Fruit fly (Drosophila melanogaster) whole organism, embryonic: ENCODE measurements around the gene CG8675.

Experiments
- Ada2b ChIP-seq: fragments of 200-800 bp; sonication (Bioruptor generic); IDR thresholded peaks from 2 replicates; pipeline ENCODE4 v1.3.6; 2022; ENCODE audit warnings: missing biosample characterization, missing genetic modification characterization
- Atf6 ChIP-seq: fragments of 200-800 bp; sonication (Bioruptor generic); IDR thresholded peaks from 2 replicates; pipeline ENCODE4 v1.3.6; 2022; ENCODE audit warnings: missing biosample characterization, missing genetic modification characterization
- BEAF-32 ChIP-seq: fragments of 200-800 bp; sonication (Bioruptor generic); optimal IDR thresholded peaks from 3 replicates; lab custom pipeline; 2017; ENCODE audit warnings: missing biosample characterization, missing genetic modification characterization, mild to moderate bottlenecking, moderate library complexity, missing genetic modification reagents
- Bdp1 ChIP-seq: fragments of 200-800 bp; sonication (Bioruptor generic); optimal IDR thresholded peaks from 3 replicates; lab custom pipeline; 2016; ENCODE audit warnings: missing biosample characterization, missing genetic modification characterization
- CG10462 ChIP-seq: fragments of 200-800 bp; sonication (Bioruptor generic); optimal IDR thresholded peaks from 2 replicates; lab custom pipeline; 2016; ENCODE audit warnings: missing biosample characterization, missing genetic modification characterization
- CG11093 ChIP-seq: fragments of 200-800 bp; sonication (Bioruptor generic); IDR thresholded peaks from 3 replicates; pipeline ENCODE4 v1.3.6; 2022; ENCODE audit warnings: missing biosample characterization, missing genetic modification characterization
- CG12659 ChIP-seq: fragments of 200-800 bp; sonication (Bioruptor generic); optimal IDR thresholded peaks from 3 replicates; lab custom pipeline; 2017; ENCODE audit warnings: mild to moderate bottlenecking, missing biosample characterization, missing genetic modification reagents, missing genetic modification characterization
- CG14667 ChIP-seq: fragments of 200-800 bp; sonication (Bioruptor generic); IDR thresholded peaks from 2 replicates; pipeline ENCODE4 v1.3.6; 2022; ENCODE audit warnings: missing biosample characterization, missing genetic modification characterization
- CG17328 ChIP-seq: fragments of 200-800 bp; sonication (Bioruptor generic); IDR thresholded peaks from 2 replicates; pipeline ENCODE4 v1.3.6; 2022; ENCODE audit warnings: missing biosample characterization, missing genetic modification characterization
- CG17359 ChIP-seq: fragments of 200-800 bp; sonication (Bioruptor generic); optimal IDR thresholded peaks from 3 replicates; lab custom pipeline; 2018; ENCODE audit warnings: missing biosample characterization, mild to moderate bottlenecking, missing genetic modification characterization, moderate library complexity
- CG18011 ChIP-seq: fragments of 200-800 bp; sonication (Bioruptor generic); optimal IDR thresholded peaks from 2 replicates; lab custom pipeline; 2017; ENCODE audit warnings: missing biosample characterization, missing genetic modification characterization, mild to moderate bottlenecking, moderate library complexity, missing genotype
- CG18764 ChIP-seq: fragments of 200-800 bp; sonication (Bioruptor generic); optimal IDR thresholded peaks from 3 replicates; lab custom pipeline; 2016; ENCODE audit warnings: missing biosample characterization, missing genetic modification characterization
- CG31441 ChIP-seq: fragments of 200-800 bp; sonication (Bioruptor generic); IDR thresholded peaks from 2 replicates; pipeline ENCODE4 v1.3.6; 2022; ENCODE audit warnings: missing biosample characterization, missing genetic modification characterization
- CG3281 ChIP-seq: fragments of 200-800 bp; sonication (Bioruptor generic); optimal IDR thresholded peaks from 3 replicates; lab custom pipeline; 2017; ENCODE audit warnings: missing biosample characterization, mild to moderate bottlenecking, missing genetic modification characterization
- CG34376 ChIP-seq: fragments of 200-800 bp; sonication (Bioruptor generic); optimal IDR thresholded peaks from 2 replicates; lab custom pipeline; 2018; ENCODE audit warnings: missing biosample characterization, mild to moderate bottlenecking, missing genetic modification characterization
- CG34422 ChIP-seq: fragments of 200-800 bp; sonication (Bioruptor generic); IDR thresholded peaks from 3 replicates; pipeline ENCODE4 v1.3.6; 2022; ENCODE audit warnings: missing biosample characterization, missing genetic modification characterization
- CG3995 ChIP-seq: fragments of 200-800 bp; sonication (Bioruptor generic); optimal IDR thresholded peaks from 3 replicates; lab custom pipeline; 2016; ENCODE audit warnings: missing biosample characterization, missing genetic modification characterization
- CG6654 ChIP-seq: fragments of 200-800 bp; sonication (Bioruptor generic); optimal IDR thresholded peaks from 2 replicates; lab custom pipeline; 2017; ENCODE audit warnings: missing biosample characterization, mild to moderate bottlenecking, missing genetic modification characterization
- CG8290 ChIP-seq, 3 experiments: fragments of 200-800 bp; sonication (Bioruptor generic); optimal IDR thresholded peaks; 2 replicates each; lab custom pipeline; 2016 to 2019; ENCODE audit warnings: missing biosample characterization in 3 of 3, missing genetic modification characterization in 3 of 3, mild to moderate bottlenecking in 2 of 3, moderate library complexity in 1 of 3
- CG9437 ChIP-seq: fragments of 200-800 bp; sonication (Bioruptor generic); optimal IDR thresholded peaks from 2 replicates; lab custom pipeline; 2018; ENCODE audit warnings: missing biosample characterization, mild to moderate bottlenecking, missing genetic modification characterization
- CG9727 ChIP-seq: fragments of 200-800 bp; sonication (Bioruptor generic); optimal IDR thresholded peaks from 3 replicates; lab custom pipeline; 2017; ENCODE audit warnings: missing biosample characterization, mild to moderate bottlenecking, missing genetic modification characterization
- CTCF ChIP-seq: fragments of 200-800 bp; sonication (Bioruptor generic); optimal IDR thresholded peaks from 2 replicates; lab custom pipeline; 2017; ENCODE audit warnings: missing biosample characterization, mild to moderate bottlenecking, missing genetic modification characterization, moderate library complexity
- CrebB ChIP-seq: fragments of 200-800 bp; sonication (Bioruptor generic); optimal IDR thresholded peaks from 3 replicates; lab custom pipeline; 2018; ENCODE audit warnings: missing biosample characterization, mild to moderate bottlenecking, missing genetic modification characterization
- E2f1 ChIP-seq: fragments of 200-800 bp; sonication (Bioruptor generic); IDR thresholded peaks from 2 replicates; pipeline ENCODE4 v1.3.6; 2022; ENCODE audit warnings: missing biosample characterization, missing genetic modification characterization
- GATAe ChIP-seq: fragments of 200-800 bp; sonication (Bioruptor generic); conservative IDR thresholded peaks from 2 replicates; pipeline ENCODE4 v1.3.6; 2022; ENCODE audit warnings: missing biosample characterization, missing genetic modification characterization
- Hmx ChIP-seq: fragments of 200-800 bp; sonication (Bioruptor generic); optimal IDR thresholded peaks from 2 replicates; lab custom pipeline; 2016; ENCODE audit warnings: missing biosample characterization, missing genetic modification characterization
- MBD-R2 ChIP-seq: fragments of 200-800 bp; sonication (Bioruptor generic); IDR thresholded peaks from 2 replicates; pipeline ENCODE4 v1.3.6; 2022; ENCODE audit warnings: missing biosample characterization, missing genetic modification characterization
- Opbp ChIP-seq: fragments of 200-800 bp; sonication (Bioruptor generic); IDR thresholded peaks from 3 replicates; pipeline ENCODE4 v1.3.6; 2022; ENCODE audit warnings: missing biosample characterization, missing genetic modification characterization; ENCODE audit not compliant: partially characterized antibody
- Ptx1 ChIP-seq: fragments of 200-800 bp; sonication (Bioruptor generic); IDR thresholded peaks from 2 replicates; pipeline ENCODE4 v1.3.6; 2022; ENCODE audit warnings: missing biosample characterization, missing genetic modification characterization
- Side ChIP-seq: fragments of 200-800 bp; sonication (Bioruptor generic); optimal IDR thresholded peaks from 2 replicates; lab custom pipeline; 2016; ENCODE audit warnings: missing biosample characterization, missing genetic modification characterization
- Sry-β ChIP-seq: fragments of 200-800 bp; sonication (Bioruptor generic); optimal IDR thresholded peaks from 2 replicates; lab custom pipeline; 2018; ENCODE audit warnings: missing biosample characterization, mild to moderate bottlenecking, missing genetic modification characterization, moderate library complexity
- crol ChIP-seq: fragments of 200-800 bp; sonication (Bioruptor generic); IDR thresholded peaks from 2 replicates; pipeline ENCODE4 v1.3.6; 2022; ENCODE audit warnings: missing biosample characterization, missing genetic modification characterization
- cwo ChIP-seq: fragments of 200-800 bp; sonication (Bioruptor generic); optimal IDR thresholded peaks from 3 replicates; lab custom pipeline; 2017; ENCODE audit warnings: missing biosample characterization, missing genetic modification characterization, mild to moderate bottlenecking, moderate library complexity, missing genetic modification reagents
- en ChIP-seq: fragments of 200-800 bp; sonication (Bioruptor generic); optimal IDR thresholded peaks from 2 replicates; lab custom pipeline; 2016; ENCODE audit warnings: missing biosample characterization, missing genetic modification characterization
- exex ChIP-seq: fragments of 200-800 bp; sonication (Bioruptor generic); optimal IDR thresholded peaks from 4 replicates; lab custom pipeline; 2018; ENCODE audit warnings: missing biosample characterization, mild to moderate bottlenecking, missing genetic modification characterization, moderate library complexity
- grau ChIP-seq: fragments of 200-800 bp; optimal IDR thresholded peaks from 3 replicates; lab custom pipeline; 2019; ENCODE audit warnings: missing biosample characterization, mild to moderate bottlenecking, missing genetic modification characterization, moderate library complexity
- hb ChIP-seq: fragments of 200-800 bp; sonication (Bioruptor generic); IDR thresholded peaks from 3 replicates; pipeline ENCODE4 v1.3.6; 2022; ENCODE audit warnings: missing biosample characterization, missing genetic modification characterization; ENCODE audit not compliant: partially characterized antibody
- hth ChIP-seq: fragments of >200 bp; optimal IDR thresholded peaks from 2 replicates; lab custom pipeline; 2017; ENCODE audit warnings: inconsistent platforms
- lab ChIP-seq: fragments of 200-800 bp; sonication (Bioruptor generic); optimal IDR thresholded peaks from 3 replicates; lab custom pipeline; 2017; ENCODE audit warnings: missing biosample characterization, missing genetic modification characterization, mild to moderate bottlenecking, moderate library complexity, missing genetic modification reagents
- lbe ChIP-seq: fragments of 200-800 bp; sonication (Bioruptor generic); optimal IDR thresholded peaks from 2 replicates; lab custom pipeline; 2016; ENCODE audit warnings: missing biosample characterization, mild to moderate bottlenecking, missing genetic modification characterization
- lola ChIP-seq, 3 experiments: fragments of >200 bp in 2 of 3; fragments of 200-800 bp in 1 of 3; sonication (Bioruptor generic) in 1 of 3; optimal IDR thresholded peaks; 2 replicates each; lab custom pipeline; 2017 to 2019; ENCODE audit warnings: missing biosample characterization in 3 of 3, missing genetic modification characterization in 3 of 3, mild to moderate bottlenecking in 1 of 3, moderate library complexity in 1 of 3
- maf-S ChIP-seq: fragments of 200-800 bp; sonication (Bioruptor generic); optimal IDR thresholded peaks from 2 replicates; lab custom pipeline; 2016; ENCODE audit warnings: missing biosample characterization, missing genetic modification characterization
- mirr ChIP-seq: fragments of 200-800 bp; sonication (Bioruptor generic); optimal IDR thresholded peaks from 3 replicates; lab custom pipeline; 2018; ENCODE audit warnings: missing biosample characterization, mild to moderate bottlenecking, missing genetic modification characterization
- nom ChIP-seq: fragments of 200-800 bp; sonication (Bioruptor generic); optimal IDR thresholded peaks from 2 replicates; lab custom pipeline; 2017; ENCODE audit warnings: missing biosample characterization, missing genetic modification characterization, mild to moderate bottlenecking, moderate library complexity, missing genetic modification reagents
- org-1 ChIP-seq: fragments of 200-800 bp; sonication (Bioruptor generic); optimal IDR thresholded peaks from 2 replicates; lab custom pipeline; 2017; ENCODE audit warnings: missing biosample characterization, missing genetic modification characterization
- psq ChIP-seq: fragments of 200-800 bp; sonication (Bioruptor generic); optimal IDR thresholded peaks from 2 replicates; lab custom pipeline; 2017; ENCODE audit warnings: missing biosample characterization, missing genetic modification characterization
- tll ChIP-seq, 2 experiments: fragments of 200-800 bp in 1 of 2; fragments of >200 bp in 1 of 2; sonication (Bioruptor generic) in 1 of 2; optimal IDR thresholded peaks; 2 replicates each; lab custom pipeline; 2017 to 2019; ENCODE audit warnings: missing biosample characterization in 2 of 2, missing genetic modification characterization in 2 of 2, mild to moderate bottlenecking in 1 of 2, moderate library complexity in 1 of 2

The CG8675 gene

dm6 chrX:17290960-17291432, 41.7 kb upstream of the CG8675 start (continued):
- TF ChIP-seq grau (tag; lab: Kevin White, UChicago) (peak; percentile 2), CTCF (peak; percentile 78)

DNA sequence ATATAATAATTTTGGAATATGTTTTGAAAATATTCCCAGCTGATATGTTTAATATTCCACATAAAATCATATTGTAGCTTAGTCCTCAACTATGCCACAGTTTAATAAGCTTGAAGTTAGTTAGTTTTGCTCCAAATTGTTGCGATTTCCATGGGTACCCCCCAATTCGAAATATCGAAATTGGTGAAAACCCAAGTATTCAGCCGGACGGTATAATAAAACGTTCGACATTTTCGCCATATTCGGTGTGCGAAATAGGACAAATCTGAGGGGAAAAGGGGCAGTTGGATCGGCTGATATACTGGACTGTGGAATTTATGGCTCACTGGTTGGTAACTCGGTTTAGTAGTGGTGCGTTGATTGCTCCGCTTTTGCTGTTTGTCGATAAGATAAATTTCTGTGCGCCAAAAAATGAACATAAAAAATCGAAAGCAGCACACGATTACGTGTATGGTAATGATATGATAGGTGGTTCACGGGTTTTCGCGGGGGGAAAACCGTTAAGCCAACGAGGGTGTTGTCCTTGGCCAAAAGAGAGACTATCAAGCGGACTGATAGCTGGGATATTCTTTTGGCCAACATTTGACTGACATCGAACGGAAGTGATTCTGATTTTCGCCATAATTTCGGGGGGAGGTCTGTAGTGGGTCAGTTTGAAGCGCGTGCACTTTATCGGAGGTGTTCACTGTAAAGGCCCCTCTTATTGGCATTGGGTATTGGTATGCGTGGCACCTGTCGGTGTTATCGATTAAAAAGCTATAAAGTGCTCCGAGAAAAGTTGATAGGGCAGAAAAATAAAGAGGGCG, 41.1 kb upstream of the CG8675 start:
- TF ChIP-seq lola (GFP tag; optimal IDR thresholded peaks at IDR 0.05; lab: Kevin White, UChicago) (no peak), CG34376 (GFP tag; lab: Kevin White, UChicago) (peak; percentile 66), Ada2b (GFP tag; lab: Robert Waterston, UW) (no peak), Sry-β (GFP tag; lab: Kevin White, UChicago) (no peak), CG10462 (no peak), lbe (no peak), grau (tag; lab: Kevin White, UChicago) (peak; percentile 61), CG8290 (GFP tag; optimal IDR thresholded peaks at IDR 0.05; lab: Kevin White, UChicago) (no peak), CG8290 (tag; optimal IDR thresholded peaks at IDR 0.05; lab: Kevin White, UChicago) (peak in 1 of 2 experiments; percentile 11), CG12659 (GFP tag; lab: Kevin White, UChicago) (no peak), BEAF-32 (GFP tag; lab: Kevin White, UChicago) (no peak), MBD-R2 (GFP tag; lab: Robert Waterston, UW) (no peak; the same call in 1 of the 2 replicates), Hmx (GFP tag; lab: Kevin White, UChicago) (no peak), Side (GFP tag; lab: Kevin White, UChicago) (no peak), cwo (GFP tag; lab: Kevin White, UChicago) (peak; percentile 59), CG6654 (GFP tag; lab: Kevin White, UChicago) (no peak), crol (GFP tag; lab: Robert Waterston, UW) (0 out of 2 replicates have a peak, but pooled peaks have one; percentile 37), en (GFP tag; lab: Kevin White, UChicago) (no peak), hb (GFP tag; lab: Robert Waterston, UW) (no peak), Atf6 (GFP tag; lab: Robert Waterston, UW) (0 out of 2 replicates have a peak, but pooled peaks have one; percentile 31), CG3995 (GFP tag; lab: Kevin White, UChicago) (no peak), hth (lab: Kevin White, UChicago) (no peak), nom (GFP tag; lab: Kevin White, UChicago) (no peak), CG34422 (GFP tag; lab: Robert Waterston, UW) (no peak), CG31441 (no peak), CG9437 (GFP tag; lab: Kevin White, UChicago) (no peak), CG17359 (tag; lab: Kevin White, UChicago) (no peak), org-1 (no peak), E2f1 (no peak), mirr (GFP tag; lab: Kevin White, UChicago) (peak; percentile 90), Opbp (no peak), CG18011 (GFP tag; lab: Kevin White, UChicago) (no peak), lab (GFP tag; lab: Kevin White, UChicago) (peak; percentile 38), CG14667 (GFP tag; lab: Robert Waterston, UW) (no peak), CG3281 (GFP tag; lab: Kevin White, UChicago) (no peak), CG17328 (no peak), CG18764 (GFP tag; lab: Kevin White, UChicago) (no peak), tll (GFP tag; optimal IDR thresholded peaks at IDR 0.05; lab: Kevin White, UChicago) (no peak), GATAe (peak; percentile 35; the same call in 1 of the 2 replicates), Ptx1 (GFP tag; lab: Robert Waterston, UW) (no peak), exex (peak; percentile 91), psq (GFP tag; lab: Kevin White, UChicago) (no peak), CG11093 (GFP tag; lab: Robert Waterston, UW) (no peak), CrebB (no peak), Bdp1 (GFP tag; lab: Kevin White, UChicago) (no peak), CG9727 (GFP tag; lab: Kevin White, UChicago) (no peak), maf-S (GFP tag; lab: Kevin White, UChicago) (no peak)
